Worm (Caenorhabditis elegans) whole organism, L4 larva: ENCODE measurements around the gene sru-7.
A peak's percentile ranks its signal among the peaks of the same experiment; 100 is the strongest.

Experiments used
- ama-1 ChIP-seq: fragments of 150-350 bp; optimal IDR thresholded peaks from 2 replicates; lab custom pipeline; 2014; ENCODE audit warnings: inconsistent platforms, mixed read lengths
- ceh-28 ChIP-seq: fragments of 150-350 bp; optimal IDR thresholded peaks from 2 replicates; lab custom pipeline; 2014; ENCODE audit warnings: missing biosample characterization, missing genetic modification reagents, missing genetic modification characterization
- dve-1 ChIP-seq: sonication (generic microtip); optimal IDR thresholded peaks from 2 replicates; lab custom pipeline; 2017; ENCODE audit warnings: antibody characterized with exemption, mild to moderate bottlenecking, missing genetic modification characterization, missing compliant biosample characterization; ENCODE audit not compliant: insufficient read depth
- hlh-30 ChIP-seq: sonication (generic microtip); optimal IDR thresholded peaks from 2 replicates; lab custom pipeline; 2017; ENCODE audit warnings: antibody characterized with exemption, mild to moderate bottlenecking, missing genetic modification characterization, missing compliant biosample characterization; ENCODE audit not compliant: insufficient read depth
- hmg-1.1 ChIP-seq: fragments of 200-800 bp; sonication (Bioruptor generic); IDR thresholded peaks from 2 replicates; pipeline ENCODE4 v1.3.6; 2022; ENCODE audit warnings: missing genetic modification reagents, missing genetic modification characterization, missing compliant biosample characterization
- lim-7 ChIP-seq: fragments of 200-800 bp; sonication (Bioruptor generic); IDR thresholded peaks from 2 replicates; pipeline ENCODE4 v1.3.6; 2022; ENCODE audit warnings: missing genetic modification characterization, missing compliant biosample characterization
- mdl-1 ChIP-seq, 2 experiments: fragments of 150-350 bp in 1 of 2; sonication (generic microtip) in 1 of 2; optimal IDR thresholded peaks; 2 replicates each; lab custom pipeline; 2014 to 2017; ENCODE audit warnings: missing biosample characterization in 2 of 2, missing genetic modification characterization in 2 of 2
- mdt-29 ChIP-seq: fragments of 200-800 bp; sonication (Bioruptor generic); IDR thresholded peaks from 2 replicates; pipeline ENCODE4 v1.3.6; 2022; ENCODE audit warnings: missing genetic modification reagents, missing genetic modification characterization, missing compliant biosample characterization
- nhr-28 ChIP-seq: fragments of 150-350 bp; optimal IDR thresholded peaks from 2 replicates; lab custom pipeline; 2014; ENCODE audit warnings: missing biosample characterization, missing genetic modification characterization
- nhr-42 ChIP-seq: fragments of 200-800 bp; sonication (Bioruptor generic); IDR thresholded peaks from 2 replicates; pipeline ENCODE4 v1.3.6; 2022; ENCODE audit warnings: missing genetic modification characterization, missing compliant biosample characterization

ce11 chrIV:8530042-8531027, 38.0 kb downstream of the sru-7 start:
- TF ChIP-seq hmg-1.1 (GFP tag; lab: Robert Waterston, UW) (no peak), dve-1 (tag; lab: Kevin White, UChicago) (peak; percentile 99), ama-1 (lab: Kevin White, UChicago) (peak; percentile 0), mdt-29 (no peak), nhr-42 (GFP tag; lab: Robert Waterston, UW) (no peak), nhr-28 (tag; lab: Kevin White, UChicago) (peak; percentile 99), hlh-30 (tag; lab: Kevin White, UChicago) (peak; percentile 92), lim-7 (GFP tag; lab: Robert Waterston, UW) (no peak), mdl-1 (tag; optimal IDR thresholded peaks at IDR 0.05; lab: Kevin White, UChicago) (peak; percentile 46 to 94), ceh-28 (no peak)
